Worm (Caenorhabditis elegans) whole organism, L2 larva: ENCODE results near the gene ttr-43.

Source experiments
- C34F6.9 ChIP-seq: fragments of 150-350 bp; optimal IDR thresholded peaks from 2 replicates; lab custom pipeline; 2014; ENCODE audit warnings: missing biosample characterization, missing genetic modification characterization
- F13H6.1 ChIP-seq: sonication (generic microtip); optimal IDR thresholded peaks from 2 replicates; lab custom pipeline; 2016; ENCODE audit warnings: missing genetic modification characterization, missing compliant biosample characterization
- Y55F3AM.14 ChIP-seq: fragments of 200-800 bp; sonication (Bioruptor generic); optimal IDR thresholded peaks from 2 replicates; lab custom pipeline; 2018; ENCODE audit warnings: mild to moderate bottlenecking, missing genetic modification characterization, missing compliant biosample characterization
- ZK546.5 ChIP-seq: sonication (generic microtip); optimal IDR thresholded peaks from 2 replicates; lab custom pipeline; 2017; ENCODE audit warnings: missing biosample characterization, missing genetic modification characterization
- aly-2 ChIP-seq: fragments of 150-350 bp; optimal IDR thresholded peaks from 2 replicates; lab custom pipeline; 2014; ENCODE audit warnings: missing biosample characterization, missing genetic modification characterization
- ama-1 ChIP-seq: fragments of 150-350 bp; optimal IDR thresholded peaks from 2 replicates; lab custom pipeline; 2018; ENCODE audit warnings: inconsistent platforms
- blmp-1 ChIP-seq: sonication (generic microtip); optimal IDR thresholded peaks from 2 replicates; lab custom pipeline; 2017; ENCODE audit warnings: missing genetic modification characterization, mild to moderate bottlenecking, missing compliant biosample characterization, antibody characterized with exemption, moderate library complexity; ENCODE audit not compliant: insufficient read depth
- ceh-16 ChIP-seq: fragments of 150-350 bp; optimal IDR thresholded peaks from 2 replicates; lab custom pipeline; 2014; ENCODE audit warnings: missing biosample characterization, missing genetic modification characterization
- ceh-82 ChIP-seq: fragments of 150-350 bp; optimal IDR thresholded peaks from 2 replicates; lab custom pipeline; 2014; ENCODE audit warnings: missing biosample characterization, missing genetic modification characterization
- egl-27 ChIP-seq: sonication (generic microtip); optimal IDR thresholded peaks from 3 replicates; lab custom pipeline; 2017; ENCODE audit warnings: missing biosample characterization, missing genetic modification reagents, missing genetic modification characterization
- elt-3 ChIP-seq: sonication (generic microtip); optimal IDR thresholded peaks from 2 replicates; lab custom pipeline; 2017; ENCODE audit warnings: missing biosample characterization, missing genetic modification characterization
- fos-1 ChIP-seq: fragments of 150-350 bp; optimal IDR thresholded peaks from 2 replicates; lab custom pipeline; 2014; ENCODE audit warnings: missing biosample characterization, missing genetic modification characterization
- gmeb-1 ChIP-seq: fragments of 150-350 bp; optimal IDR thresholded peaks from 2 replicates; lab custom pipeline; 2014; ENCODE audit warnings: missing biosample characterization, missing genetic modification characterization
- lin-11 ChIP-seq: fragments of 150-350 bp; sonication (generic microtip); optimal IDR thresholded peaks from 2 replicates; lab custom pipeline; 2014; ENCODE audit warnings: missing biosample characterization, missing genetic modification characterization, inconsistent platforms, mixed read lengths
- lin-39 ChIP-seq: fragments of 150-350 bp; optimal IDR thresholded peaks from 2 replicates; lab custom pipeline; 2014; ENCODE audit warnings: missing biosample characterization, missing genetic modification reagents, missing genetic modification characterization
- lsy-2 ChIP-seq, 2 experiments: fragments of 150-350 bp in 1 of 2; sonication (generic microtip) in 1 of 2; optimal IDR thresholded peaks; 2 replicates each; lab custom pipeline; 2014 to 2017; ENCODE audit warnings: missing biosample characterization in 2 of 2, missing genetic modification characterization in 2 of 2
- mab-5 ChIP-seq: fragments of 150-350 bp; optimal IDR thresholded peaks from 2 replicates; lab custom pipeline; 2014; ENCODE audit warnings: missing biosample characterization, missing genetic modification characterization
- mdl-1 ChIP-seq, 2 experiments: fragments of 150-350 bp in 1 of 2; sonication (generic microtip) in 1 of 2; optimal IDR thresholded peaks; 2 replicates each; lab custom pipeline; 2017; ENCODE audit warnings: missing biosample characterization in 2 of 2, missing genetic modification characterization in 2 of 2
- nhr-10 ChIP-seq: sonication (generic microtip); optimal IDR thresholded peaks from 2 replicates; lab custom pipeline; 2017; ENCODE audit warnings: missing biosample characterization, missing genetic modification characterization
- nhr-11 ChIP-seq: fragments of 150-350 bp; optimal IDR thresholded peaks from 2 replicates; lab custom pipeline; 2014; ENCODE audit warnings: missing biosample characterization, missing genetic modification characterization
- nhr-12 ChIP-seq: fragments of 150-350 bp; optimal IDR thresholded peaks from 2 replicates; lab custom pipeline; 2014; ENCODE audit warnings: missing biosample characterization, missing genetic modification characterization
- nhr-129 ChIP-seq: fragments of 150-350 bp; optimal IDR thresholded peaks from 2 replicates; lab custom pipeline; 2014; ENCODE audit warnings: missing biosample characterization, missing genetic modification characterization
- nhr-21 ChIP-seq: fragments of 150-350 bp; optimal IDR thresholded peaks from 2 replicates; lab custom pipeline; 2014; ENCODE audit warnings: missing biosample characterization, missing genetic modification characterization
- nhr-23 ChIP-seq: fragments of 150-350 bp; optimal IDR thresholded peaks from 2 replicates; lab custom pipeline; 2014; ENCODE audit warnings: missing biosample characterization, missing genetic modification reagents, missing genetic modification characterization
- nhr-25 ChIP-seq: fragments of 150-350 bp; sonication (generic microtip); optimal IDR thresholded peaks from 3 replicates; lab custom pipeline; 2014; ENCODE audit warnings: missing biosample characterization, missing genetic modification characterization
- peb-1 ChIP-seq: fragments of 150-350 bp; optimal IDR thresholded peaks from 2 replicates; lab custom pipeline; 2014; ENCODE audit warnings: missing biosample characterization, missing genetic modification characterization
- sem-4 ChIP-seq: fragments of 150-350 bp; optimal IDR thresholded peaks from 2 replicates; lab custom pipeline; 2014; ENCODE audit warnings: missing biosample characterization, missing genetic modification reagents, missing genetic modification characterization
- sma-3 ChIP-seq: sonication (generic microtip); optimal IDR thresholded peaks from 2 replicates; lab custom pipeline; 2016; ENCODE audit warnings: missing genetic modification reagents, missing genetic modification characterization, missing compliant biosample characterization
- sma-9 ChIP-seq, 2 experiments: fragments of 150-350 bp in 1 of 2; sonication (generic microtip) in 1 of 2; optimal IDR thresholded peaks; 2 replicates each; lab custom pipeline; 2014 to 2016; ENCODE audit warnings: missing genetic modification characterization in 2 of 2, mild to moderate bottlenecking in 1 of 2, missing biosample characterization in 1 of 2, missing compliant biosample characterization in 1 of 2, missing genetic modification reagents in 1 of 2, moderate library complexity in 1 of 2
- unc-39 ChIP-seq: fragments of 150-350 bp; optimal IDR thresholded peaks from 2 replicates; lab custom pipeline; 2014; ENCODE audit warnings: missing biosample characterization, missing genetic modification characterization
- unc-55 ChIP-seq: fragments of 150-350 bp; sonication (generic microtip); optimal IDR thresholded peaks from 3 replicates; lab custom pipeline; 2014; ENCODE audit warnings: missing biosample characterization, missing genetic modification reagents, missing genetic modification characterization
- unc-62 ChIP-seq: fragments of 150-350 bp; optimal IDR thresholded peaks from 2 replicates; lab custom pipeline; 2014; ENCODE audit warnings: missing biosample characterization, missing genetic modification reagents, missing genetic modification characterization
- zag-1 ChIP-seq: fragments of 150-350 bp; optimal IDR thresholded peaks from 2 replicates; lab custom pipeline; 2014; ENCODE audit warnings: missing biosample characterization, missing genetic modification characterization
- ztf-1 ChIP-seq: fragments of 200-800 bp; sonication (Bioruptor generic); conservative IDR thresholded peaks from 2 replicates; pipeline ENCODE4 v1.3.6; 2022; ENCODE audit warnings: missing genetic modification characterization, missing compliant biosample characterization
- ztf-4 ChIP-seq: fragments of 150-350 bp; optimal IDR thresholded peaks from 2 replicates; lab custom pipeline; 2014; ENCODE audit warnings: missing biosample characterization, missing genetic modification characterization

ttr-43 gene

DNA sequence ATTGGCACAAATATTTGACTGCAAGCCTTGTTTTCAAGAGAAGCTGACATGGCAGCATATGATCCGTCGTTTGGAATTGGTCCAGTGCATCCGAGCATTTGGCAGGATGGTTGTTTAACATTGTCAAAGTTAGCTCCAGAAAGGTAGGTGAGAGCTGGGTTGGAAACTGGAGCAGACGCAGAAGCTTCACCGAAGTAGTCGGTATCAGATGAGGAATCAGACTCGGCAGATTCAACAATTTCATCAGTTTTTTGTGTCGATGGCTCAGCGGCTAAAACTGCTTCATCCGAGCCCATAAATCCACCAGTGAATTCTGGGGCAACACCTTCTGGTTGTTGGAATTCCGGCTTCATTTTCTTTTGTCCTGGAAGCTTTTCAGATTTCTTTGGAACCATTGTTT, 40.9 kb downstream of the ttr-43 start:
- no peak for TF ChIP-seq ztf-1 (GFP tag; lab: Robert Waterston, UW)
- TF ChIP-seq nhr-129 (tag; lab: Kevin White, UChicago), result peak; percentile 1
- peak; percentile 69 for TF ChIP-seq ama-1 (lab: Kevin White, UChicago)

DNA sequence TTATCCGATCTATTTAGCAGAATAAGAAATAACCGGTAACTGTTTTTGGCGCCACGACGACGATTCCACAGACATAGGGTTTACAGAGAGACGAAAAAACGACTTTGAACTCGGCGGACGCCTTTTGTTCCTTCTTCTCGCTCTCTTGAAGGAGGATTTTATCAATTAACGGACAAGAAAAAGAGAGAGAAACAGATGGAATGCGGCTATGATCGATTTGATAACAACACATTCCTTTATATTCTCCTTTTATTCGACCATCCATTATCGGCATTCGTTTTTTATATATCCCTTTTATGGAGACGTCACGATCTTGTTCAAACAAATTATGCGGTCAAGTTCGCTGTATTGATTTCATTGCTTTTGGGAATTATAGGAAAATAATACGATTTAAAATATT, 41.7 kb downstream of the ttr-43 start:
- TF ChIP-seq nhr-25 (tag; lab: Kevin White, UChicago), result peak; percentile 38
- TF ChIP-seq peb-1 (tag; lab: Kevin White, UChicago), result no peak
- TF ChIP-seq ama-1 (lab: Kevin White, UChicago), result peak; percentile 95
- TF ChIP-seq sma-3 (GFP tag; lab: Kevin White, UChicago), result peak; percentile 79
- TF ChIP-seq lsy-2 (tag; optimal IDR thresholded peaks at IDR 0.05; lab: Kevin White, UChicago), result peak in 1 of 2 experiments; percentile 29
- TF ChIP-seq nhr-129 (tag; lab: Kevin White, UChicago), result peak; percentile 45
- TF ChIP-seq unc-39, result no peak
- peak; percentile 89 for TF ChIP-seq nhr-21 (tag; lab: Kevin White, UChicago)
- TF ChIP-seq sma-9 (GFP tag; optimal IDR thresholded peaks at IDR 0.05; lab: Kevin White, UChicago), result peak; percentile 70
- no peak for TF ChIP-seq sma-9 (tag; optimal IDR thresholded peaks at IDR 0.05; lab: Kevin White, UChicago)
- peak; percentile 1 for TF ChIP-seq gmeb-1 (tag; lab: Kevin White, UChicago)
- peak; percentile 57 for TF ChIP-seq blmp-1 (tag; lab: Kevin White, UChicago)

DNA sequence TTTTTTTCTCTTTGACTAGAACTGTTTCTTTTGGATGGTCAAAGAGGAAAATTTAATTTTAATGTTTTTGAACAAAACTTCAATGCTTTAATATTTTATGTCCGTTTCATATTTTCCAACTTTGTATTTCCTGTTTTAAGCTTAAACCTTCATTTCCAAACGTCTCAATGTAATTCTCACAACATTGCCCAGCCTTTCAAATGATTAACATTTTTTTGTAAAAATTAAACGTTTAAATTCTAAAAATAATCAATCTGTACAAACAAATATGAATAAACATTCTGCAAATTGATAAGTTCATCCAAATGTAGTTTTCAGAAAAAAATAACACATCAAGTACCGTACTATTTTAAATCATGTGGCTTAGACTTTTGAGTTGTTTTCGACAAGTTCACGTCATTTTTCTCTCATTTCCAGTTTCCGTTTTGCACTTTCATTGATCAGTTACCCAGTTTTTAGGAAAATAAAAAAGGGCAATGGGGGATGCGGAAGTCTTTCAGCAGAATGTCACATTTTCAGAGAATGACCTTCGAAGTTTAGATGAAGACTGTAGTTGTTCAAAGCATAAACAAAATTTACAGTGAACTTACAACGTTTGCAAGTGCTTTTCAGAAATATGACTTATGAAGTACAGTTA, 47.7 kb downstream of the ttr-43 start:
- TF ChIP-seq F13H6.1 (no peak), fos-1 (tag; lab: Kevin White, UChicago) (peak; percentile 45), unc-39 (no peak), ztf-1 (GFP tag; lab: Robert Waterston, UW) (no peak), ceh-16 (tag; lab: Kevin White, UChicago) (no peak), sem-4 (tag; lab: Kevin White, UChicago) (no peak), mab-5 (tag; lab: Kevin White, UChicago) (no peak), zag-1 (tag; lab: Kevin White, UChicago) (no peak), ztf-4 (no peak), nhr-11 (tag; lab: Kevin White, UChicago) (peak; percentile 83), lsy-2 (tag; optimal IDR thresholded peaks at IDR 0.05; lab: Kevin White, UChicago) (peak in 1 of 2 experiments; percentile 43), sma-9 (GFP tag; optimal IDR thresholded peaks at IDR 0.05; lab: Kevin White, UChicago) (no peak), sma-9 (tag; optimal IDR thresholded peaks at IDR 0.05; lab: Kevin White, UChicago) (no peak), aly-2 (no peak), elt-3 (tag; lab: Kevin White, UChicago) (no peak), ama-1 (lab: Kevin White, UChicago) (no peak), ZK546.5 (tag; lab: Kevin White, UChicago) (no peak), lin-11 (no peak), unc-55 (GFP tag; lab: Kevin White, UChicago) (no peak), lin-39 (no peak), C34F6.9 (tag; lab: Kevin White, UChicago) (no peak), mdl-1 (tag; optimal IDR thresholded peaks at IDR 0.05; lab: Kevin White, UChicago) (no peak), nhr-12 (tag; lab: Kevin White, UChicago) (no peak), gmeb-1 (tag; lab: Kevin White, UChicago) (no peak), sma-3 (GFP tag; lab: Kevin White, UChicago) (no peak), nhr-21 (tag; lab: Kevin White, UChicago) (peak; percentile 60), ceh-82 (tag; lab: Kevin White, UChicago) (no peak), egl-27 (tag; lab: Kevin White, UChicago) (no peak), nhr-23 (tag; lab: Kevin White, UChicago) (no peak), nhr-25 (tag; lab: Kevin White, UChicago) (peak; percentile 37), Y55F3AM.14 (GFP tag; lab: Kevin White, UChicago) (no peak), unc-62 (GFP tag; lab: Kevin White, UChicago) (no peak), blmp-1 (tag; lab: Kevin White, UChicago) (peak; percentile 48), nhr-10 (tag; lab: Kevin White, UChicago) (no peak)
